Worm (Caenorhabditis elegans): ENCODE results near the gene T24C12.3.

DNA sequence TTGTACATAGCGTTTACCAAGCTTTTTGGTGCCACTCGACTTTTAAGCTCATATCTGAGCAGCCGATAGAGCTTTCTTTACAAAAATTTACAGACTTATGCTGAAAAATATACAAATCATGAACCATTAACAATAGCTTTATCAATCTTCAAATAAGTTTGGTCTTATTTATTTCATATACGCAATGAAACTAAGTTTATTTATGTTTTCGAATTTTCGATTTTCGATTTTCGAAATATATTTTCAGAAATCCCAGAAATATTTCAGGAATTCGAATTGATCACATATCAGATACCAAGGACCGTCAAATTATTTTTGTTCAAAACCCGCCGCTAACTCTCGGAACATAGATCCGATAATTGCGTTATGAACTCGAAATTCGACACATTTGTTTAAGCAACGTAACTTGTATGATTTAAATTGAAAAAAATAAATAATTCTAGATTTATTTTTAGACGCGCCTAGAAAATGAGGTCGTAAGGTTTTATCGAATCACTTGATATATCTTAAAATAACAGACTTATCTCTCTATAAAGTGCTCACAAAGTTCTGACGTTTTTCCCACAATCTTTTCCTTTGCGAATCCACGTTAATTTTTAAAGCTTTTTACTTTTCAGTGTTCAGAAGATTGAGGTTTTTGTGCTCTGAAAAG, 37.6 kb upstream of the T24C12.3 start:
- TF ChIP-seq klf-2 (GFP tag; conservative IDR thresholded peaks at IDR 0.05), result no peak
- TF ChIP-seq ztf-23 (GFP tag; IDR thresholded peaks at IDR 0.05), result no peak
- no peak for TF ChIP-seq ztf-29 (GFP tag; IDR thresholded peaks at IDR 0.05)
- TF ChIP-seq ref-1 (GFP tag; conservative IDR thresholded peaks at IDR 0.05), result no peak

Measured in whole organism, midembryonic.